Worm (Caenorhabditis elegans) whole organism, early embryonic: ENCODE data around the gene ant-1.3.

Source experiments
- B0310.2 ChIP-seq: sonication (generic microtip); optimal IDR thresholded peaks from 2 replicates; lab custom pipeline; 2016; ENCODE audit warnings: mild to moderate bottlenecking, missing genetic modification characterization, missing compliant biosample characterization
- F13C5.2 ChIP-seq: sonication (generic microtip); optimal IDR thresholded peaks from 2 replicates; lab custom pipeline; 2017; ENCODE audit warnings: mild to moderate bottlenecking, missing genetic modification characterization, inconsistent platforms, missing compliant biosample characterization
- aly-1 ChIP-seq: sonication (generic microtip); optimal IDR thresholded peaks from 2 replicates; lab custom pipeline; 2016; ENCODE audit warnings: missing genetic modification characterization, missing compliant biosample characterization
- ama-1 ChIP-seq: fragments of 150-350 bp; optimal IDR thresholded peaks from 2 replicates; lab custom pipeline; 2014
- ceh-13 ChIP-seq: fragments of 200-800 bp; sonication (Bioruptor generic); optimal IDR thresholded peaks from 2 replicates; lab custom pipeline; 2018; ENCODE audit warnings: mild to moderate bottlenecking, missing genetic modification characterization, missing compliant biosample characterization
- ceh-36 ChIP-seq: sonication (generic microtip); optimal IDR thresholded peaks from 2 replicates; lab custom pipeline; 2016; ENCODE audit warnings: missing genetic modification characterization, inconsistent platforms, missing compliant biosample characterization
- ets-7 ChIP-seq: sonication (generic microtip); optimal IDR thresholded peaks from 2 replicates; lab custom pipeline; 2016; ENCODE audit warnings: missing genotype, missing genetic modification characterization, missing compliant biosample characterization
- flt-1 ChIP-seq: fragments of 200-800 bp; sonication (Bioruptor generic); IDR thresholded peaks from 2 replicates; pipeline ENCODE4 v1.3.6; 2022; ENCODE audit warnings: missing genetic modification characterization, missing compliant biosample characterization
- hmbx-1 ChIP-seq: sonication (generic microtip); optimal IDR thresholded peaks from 2 replicates; lab custom pipeline; 2016; ENCODE audit warnings: mild to moderate bottlenecking, missing genetic modification characterization, missing compliant biosample characterization
- hmg-4 ChIP-seq: fragments of 200-800 bp; sonication (Bioruptor generic); optimal IDR thresholded peaks from 2 replicates; lab custom pipeline; 2018; ENCODE audit warnings: mild to moderate bottlenecking, missing genetic modification characterization, missing compliant biosample characterization
- hnd-1 ChIP-seq: sonication (generic microtip); optimal IDR thresholded peaks from 2 replicates; lab custom pipeline; 2016; ENCODE audit warnings: missing genetic modification characterization, missing compliant biosample characterization
- pes-1 ChIP-seq: fragments of 200-800 bp; sonication (Bioruptor generic); IDR thresholded peaks from 2 replicates; pipeline ENCODE4 v1.3.6; 2022; ENCODE audit warnings: missing genetic modification reagents, missing genetic modification characterization, missing compliant biosample characterization
- scrt-1 ChIP-seq: fragments of 200-800 bp; sonication (Bioruptor generic); IDR thresholded peaks from 2 replicates; pipeline ENCODE4 v1.3.6; 2022; ENCODE audit warnings: missing genetic modification characterization, missing compliant biosample characterization
- sea-1 ChIP-seq: fragments of 200-800 bp; sonication (Bioruptor generic); conservative IDR thresholded peaks from 2 replicates; pipeline ENCODE4 v1.3.6; 2022; ENCODE audit warnings: missing genetic modification characterization, missing compliant biosample characterization
- tbx-11 ChIP-seq: fragments of 200-800 bp; sonication (Bioruptor generic); IDR thresholded peaks from 2 replicates; pipeline ENCODE4 v1.3.6; 2022; ENCODE audit warnings: missing genetic modification characterization, missing compliant biosample characterization
- tbx-37 ChIP-seq: fragments of 200-800 bp; sonication (Bioruptor generic); conservative IDR thresholded peaks from 2 replicates; pipeline ENCODE4 v1.3.6; 2022; ENCODE audit warnings: missing genetic modification reagents, missing genetic modification characterization, missing compliant biosample characterization
- tra-4 ChIP-seq: sonication (generic microtip); optimal IDR thresholded peaks from 2 replicates; lab custom pipeline; 2017; ENCODE audit warnings: missing genetic modification characterization, missing compliant biosample characterization

Gene ant-1.3

DNA sequence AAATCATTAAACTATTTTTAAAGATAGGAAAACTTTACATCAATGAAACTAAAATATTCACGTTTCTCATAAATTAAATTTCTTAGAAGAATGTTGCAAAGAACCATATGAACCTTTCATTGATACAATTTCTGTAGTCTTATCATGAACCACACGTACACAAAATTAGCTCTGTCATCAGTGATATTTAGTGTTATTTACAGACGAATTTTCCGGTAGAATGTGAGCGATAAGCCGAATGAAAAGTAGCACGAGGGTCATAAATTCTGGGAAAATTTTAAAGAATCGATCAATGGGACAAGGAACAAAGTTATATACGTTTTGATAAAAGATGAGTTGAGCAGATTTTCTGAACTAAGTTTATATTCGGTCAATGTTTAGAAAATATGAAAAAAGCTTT lies 32.6 kb downstream of the ant-1.3 start:
- TF ChIP-seq hmbx-1 (tag; lab: Kevin White, UChicago) (no peak), B0310.2 (tag; lab: Kevin White, UChicago) (no peak)

DNA sequence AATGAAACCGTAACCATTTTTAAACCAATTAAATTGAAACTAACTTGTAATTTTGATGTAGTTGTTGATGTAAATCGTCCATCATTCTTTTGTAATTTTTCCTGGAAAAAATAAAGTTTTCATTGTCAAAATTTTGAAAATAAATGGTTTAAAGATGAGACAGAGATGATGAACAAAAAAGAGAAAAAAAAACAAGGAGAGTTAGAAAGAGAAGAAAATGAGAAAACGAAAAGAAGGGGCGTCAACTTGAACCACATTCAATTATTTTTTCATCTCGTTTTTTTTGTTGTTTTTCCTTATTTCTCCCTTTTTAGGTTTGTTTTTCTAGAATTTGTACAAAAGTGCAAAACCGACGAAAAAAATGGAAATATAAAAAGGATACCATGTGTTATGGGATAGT lies 33.5 kb downstream of the ant-1.3 start, which contains the start of gene nhr-34:
Gene nhr-34 (minus strand): TSS at position 101 of the 400 bp plus-strand sequence.
- TF ChIP-seq aly-1 (no peak), hnd-1 (no peak), tbx-11 (GFP tag; lab: Robert Waterston, UW) (no peak), tbx-37 (GFP tag; lab: Robert Waterston, UW) (no peak), flt-1 (GFP tag; lab: Robert Waterston, UW) (no peak), hmbx-1 (tag; lab: Kevin White, UChicago) (no peak), ama-1 (lab: Kevin White, UChicago) (no peak), ceh-36 (tag; lab: Kevin White, UChicago) (no peak), tra-4 (tag; lab: Kevin White, UChicago) (no peak), scrt-1 (no peak), sea-1 (GFP tag; lab: Robert Waterston, UW) (no peak), pes-1 (no peak), B0310.2 (tag; lab: Kevin White, UChicago) (no peak), ets-7 (tag; lab: Kevin White, UChicago) (no peak), ceh-13 (GFP tag; lab: Kevin White, UChicago) (no peak), hmg-4 (GFP tag; lab: Kevin White, UChicago) (no peak), F13C5.2 (tag; lab: Kevin White, UChicago) (no peak)

DNA sequence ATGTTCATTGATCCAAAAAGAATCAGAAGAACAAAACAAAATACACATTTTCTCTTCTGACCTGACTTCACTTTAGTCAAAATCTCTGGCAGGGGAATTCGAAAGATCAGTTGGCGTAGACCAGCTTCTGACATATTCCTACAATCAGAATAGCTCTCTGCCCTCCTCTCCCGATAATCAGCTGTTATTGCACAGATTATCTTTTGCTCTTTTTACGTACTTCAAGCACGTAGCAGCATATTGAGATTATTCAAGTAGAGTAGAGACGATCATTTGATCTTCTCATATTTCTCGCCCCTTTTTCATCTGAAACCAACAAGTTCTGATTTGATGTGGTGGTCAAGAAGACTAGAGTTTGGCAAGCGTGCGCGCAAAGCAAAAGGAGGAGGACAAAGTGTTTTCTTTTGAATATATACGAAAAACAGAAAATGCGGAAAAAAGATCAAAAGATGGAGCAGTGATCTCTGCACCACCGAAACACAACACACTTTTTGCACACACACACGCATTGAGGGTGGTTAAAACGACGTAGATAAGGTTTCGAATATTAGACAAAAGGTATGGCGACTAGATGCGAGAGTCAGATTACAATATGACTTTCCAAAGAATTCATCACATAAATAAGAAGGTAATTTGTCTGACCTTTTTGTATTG lies 35.3 kb downstream of the ant-1.3 start:
- TF ChIP-seq ets-7 (tag; lab: Kevin White, UChicago): no peak
- no peak for TF ChIP-seq pes-1
- TF ChIP-seq tbx-37 (GFP tag; lab: Robert Waterston, UW): no peak
- no peak for TF ChIP-seq aly-1
- no peak for TF ChIP-seq tra-4 (tag; lab: Kevin White, UChicago)
- no peak for TF ChIP-seq flt-1 (GFP tag; lab: Robert Waterston, UW)
- TF ChIP-seq hnd-1: no peak
- TF ChIP-seq ama-1 (lab: Kevin White, UChicago): no peak
- no peak for TF ChIP-seq ceh-13 (GFP tag; lab: Kevin White, UChicago)
- no peak for TF ChIP-seq F13C5.2 (tag; lab: Kevin White, UChicago)

DNA sequence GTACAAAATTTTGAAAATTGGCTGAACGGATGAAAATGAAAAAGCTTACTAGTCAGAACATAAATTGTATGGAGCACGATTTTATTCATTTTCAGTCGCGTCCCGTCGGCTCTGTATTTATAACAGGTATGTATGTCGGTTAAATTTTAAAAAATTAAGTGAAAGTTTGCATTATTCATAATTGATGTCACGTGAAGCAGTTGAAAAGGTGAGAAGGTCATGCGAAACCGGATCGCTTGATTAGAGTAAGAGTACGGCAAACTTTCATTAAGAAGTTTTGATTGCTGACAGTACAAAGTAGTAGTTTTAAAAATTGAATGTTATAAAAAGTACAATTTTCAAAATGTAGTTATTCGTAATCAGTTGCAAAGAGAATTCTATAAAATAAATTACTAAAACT lies 35.9 kb downstream of the ant-1.3 start:
- TF ChIP-seq tbx-11 (GFP tag; lab: Robert Waterston, UW) (no peak), hmbx-1 (tag; lab: Kevin White, UChicago) (no peak), ceh-13 (GFP tag; lab: Kevin White, UChicago) (no peak), sea-1 (GFP tag; lab: Robert Waterston, UW) (no peak), hnd-1 (no peak), F13C5.2 (tag; lab: Kevin White, UChicago) (no peak), B0310.2 (tag; lab: Kevin White, UChicago) (no peak), pes-1 (no peak), aly-1 (no peak)

DNA sequence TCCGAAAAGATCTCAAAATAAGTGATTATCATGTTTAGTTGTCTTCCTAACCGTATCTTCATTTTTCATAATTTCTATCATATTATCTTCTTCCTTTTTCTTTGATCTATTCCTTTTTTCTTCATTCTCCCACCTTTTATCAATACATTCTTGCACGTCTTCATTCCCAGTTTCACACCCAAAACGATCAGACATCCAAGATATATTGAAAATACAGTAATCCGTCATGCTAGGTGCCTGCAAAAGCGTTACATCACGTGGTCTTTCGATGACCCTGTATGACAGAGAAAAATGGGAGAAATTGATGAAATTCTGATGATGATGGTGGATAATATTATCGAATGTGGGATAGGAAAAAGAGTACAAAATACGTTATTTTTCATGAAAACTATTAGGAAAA lies 36.7 kb downstream of the ant-1.3 start:
- TF ChIP-seq scrt-1 (no peak), flt-1 (GFP tag; lab: Robert Waterston, UW) (no peak), pes-1 (no peak), hnd-1 (no peak), tra-4 (tag; lab: Kevin White, UChicago) (no peak), F13C5.2 (tag; lab: Kevin White, UChicago) (no peak), B0310.2 (tag; lab: Kevin White, UChicago) (no peak), hmg-4 (GFP tag; lab: Kevin White, UChicago) (no peak), ama-1 (lab: Kevin White, UChicago) (no peak), sea-1 (GFP tag; lab: Robert Waterston, UW) (no peak), ets-7 (tag; lab: Kevin White, UChicago) (no peak), aly-1 (no peak), ceh-13 (GFP tag; lab: Kevin White, UChicago) (no peak), tbx-11 (GFP tag; lab: Robert Waterston, UW) (no peak), hmbx-1 (tag; lab: Kevin White, UChicago) (no peak), ceh-36 (tag; lab: Kevin White, UChicago) (no peak), tbx-37 (GFP tag; lab: Robert Waterston, UW) (no peak)

DNA sequence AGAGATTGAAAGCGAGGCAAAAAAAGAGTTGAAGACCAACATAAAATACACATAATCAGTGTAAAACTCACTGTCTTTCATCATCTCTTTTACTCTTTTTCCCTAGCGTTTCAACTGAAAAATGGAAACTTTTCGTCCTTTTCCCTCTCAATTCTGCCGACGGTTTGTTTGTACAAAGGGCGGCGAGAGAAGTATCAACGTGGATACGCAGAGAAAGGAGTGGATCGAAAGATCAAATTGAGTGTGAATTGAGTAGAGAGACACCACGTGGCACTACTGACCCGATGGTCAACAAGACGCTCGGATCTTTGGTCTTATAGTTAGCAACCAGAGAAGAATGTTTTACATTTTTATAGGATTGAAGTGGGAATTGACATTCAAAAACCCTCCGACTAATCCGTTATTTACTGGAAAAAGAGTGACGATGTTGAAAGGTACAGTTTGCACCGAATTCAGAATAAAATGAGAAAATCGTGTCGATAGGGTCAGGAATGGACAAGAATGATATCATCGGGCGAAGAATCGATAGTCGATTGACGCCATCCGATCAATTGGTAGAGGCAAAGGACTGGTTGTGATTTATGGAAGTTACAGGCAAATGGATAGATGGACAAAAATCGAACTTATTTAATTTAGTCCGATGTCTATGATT lies 38.0 kb downstream of the ant-1.3 start:
- TF ChIP-seq F13C5.2 (tag; lab: Kevin White, UChicago): no peak

DNA sequence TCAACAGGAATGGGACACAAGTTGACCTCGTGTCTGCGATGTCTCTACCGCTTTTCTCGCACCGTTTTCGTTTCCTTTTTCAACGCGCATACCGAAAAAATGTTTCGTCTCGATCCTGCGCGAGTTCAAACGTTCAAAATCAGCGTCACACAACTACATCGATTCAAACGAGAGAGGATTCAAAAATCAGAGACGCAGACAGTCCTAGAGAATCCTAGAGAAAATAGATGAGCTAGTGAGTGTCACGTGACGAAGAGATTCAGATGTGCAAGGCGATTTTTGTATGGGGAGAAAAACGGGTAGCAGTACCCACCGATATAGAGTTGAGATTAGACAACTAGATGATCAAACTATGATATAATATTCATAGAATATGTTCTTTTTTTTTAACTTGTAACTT lies 39.1 kb downstream of the ant-1.3 start:
- TF ChIP-seq ceh-13 (GFP tag; lab: Kevin White, UChicago) (no peak), ceh-36 (tag; lab: Kevin White, UChicago) (no peak), B0310.2 (tag; lab: Kevin White, UChicago) (no peak), hnd-1 (no peak)

DNA sequence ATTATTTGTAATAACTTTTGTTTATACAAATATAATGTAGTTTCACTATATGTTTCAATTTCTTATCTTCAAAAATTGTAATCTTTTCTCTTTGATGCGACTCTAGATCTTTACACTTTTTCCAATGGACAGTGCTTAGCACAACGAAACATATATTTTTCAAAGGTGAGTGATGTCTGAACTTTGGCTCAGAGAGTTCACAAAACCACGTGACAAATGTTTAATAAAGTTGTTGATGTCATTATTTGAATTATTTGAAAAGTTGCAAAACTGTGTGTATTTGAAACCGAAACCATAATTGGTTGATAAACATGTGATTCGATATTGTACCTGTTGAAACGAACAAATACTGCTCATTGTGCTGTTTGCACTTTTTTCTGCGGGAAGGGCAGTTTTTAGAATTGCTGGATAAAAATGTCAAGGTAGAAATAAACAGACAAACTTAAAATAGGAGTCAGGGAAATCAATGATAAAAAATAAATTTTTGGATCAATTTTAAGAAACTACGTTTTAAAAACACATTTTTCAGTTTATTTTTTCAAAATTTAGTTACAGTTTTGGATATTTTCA lies 40.9 kb downstream of the ant-1.3 start:
- TF ChIP-seq F13C5.2 (tag; lab: Kevin White, UChicago): no peak
- TF ChIP-seq tbx-11 (GFP tag; lab: Robert Waterston, UW): no peak
- TF ChIP-seq B0310.2 (tag; lab: Kevin White, UChicago): no peak
- TF ChIP-seq ets-7 (tag; lab: Kevin White, UChicago): no peak
- no peak for TF ChIP-seq tra-4 (tag; lab: Kevin White, UChicago)
- TF ChIP-seq ceh-36 (tag; lab: Kevin White, UChicago): no peak
- no peak for TF ChIP-seq sea-1 (GFP tag; lab: Robert Waterston, UW)
- no peak for TF ChIP-seq pes-1
- TF ChIP-seq hmbx-1 (tag; lab: Kevin White, UChicago): no peak
- no peak for TF ChIP-seq scrt-1
- no peak for TF ChIP-seq hmg-4 (GFP tag; lab: Kevin White, UChicago)
- TF ChIP-seq tbx-37 (GFP tag; lab: Robert Waterston, UW): no peak
- TF ChIP-seq hnd-1: no peak
- TF ChIP-seq flt-1 (GFP tag; lab: Robert Waterston, UW): no peak
- no peak for TF ChIP-seq ceh-13 (GFP tag; lab: Kevin White, UChicago)
- no peak for TF ChIP-seq ama-1 (lab: Kevin White, UChicago)
- no peak for TF ChIP-seq aly-1
